Worm (Caenorhabditis elegans): ENCODE results near the gene ZC513.2.

Gene ZC513.2

DNA sequence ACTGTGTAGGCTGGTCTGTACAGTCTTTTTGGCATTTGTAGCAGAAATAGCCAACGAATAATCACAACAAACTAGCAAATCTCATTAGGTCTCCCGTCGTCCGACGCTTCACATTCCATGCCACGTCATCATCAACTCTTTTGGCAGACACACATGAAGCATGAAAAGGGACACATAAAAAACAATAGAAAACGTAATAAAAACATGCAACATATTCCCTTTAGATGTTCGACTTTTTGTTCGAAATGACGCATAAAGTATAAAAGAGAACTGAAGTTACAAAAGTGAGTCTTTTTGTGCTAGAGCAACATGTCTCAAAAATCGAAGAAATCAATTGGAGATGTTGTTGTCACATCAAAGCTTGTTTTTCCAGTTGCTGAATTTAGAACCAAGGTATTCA lies 2.4 kb upstream of the ZC513.2 start, which contains the start of gene sth-1:
sth-1 (plus strand) TSS at position 301 of the 400 bp plus-strand sequence.
- TF ChIP-seq gmeb-2 (tag; optimal IDR thresholded peaks at IDR 0.05), result no peak
- TF ChIP-seq sox-2 (GFP tag; IDR thresholded peaks at IDR 0.05), result no peak
- no peak for TF ChIP-seq pros-1 (tag; optimal IDR thresholded peaks at IDR 0.05)

DNA sequence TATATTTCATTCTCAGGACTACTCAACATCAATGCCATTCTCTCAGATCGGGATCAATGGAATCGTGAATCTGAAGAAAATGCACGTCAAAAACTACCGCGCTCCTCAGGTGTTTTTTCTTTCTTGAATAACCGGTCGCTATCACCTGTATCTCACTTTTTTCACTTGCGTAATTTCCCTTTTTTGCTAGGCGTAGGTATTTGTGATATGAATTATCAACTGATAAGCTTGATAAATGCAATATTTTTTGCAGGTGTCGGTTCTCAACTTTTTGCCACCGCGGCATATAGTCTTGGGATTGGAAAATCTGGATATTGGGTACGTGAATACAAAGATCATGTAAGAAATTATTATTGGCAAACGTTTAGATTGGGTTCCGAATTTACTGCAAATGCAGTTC lies 940 bp downstream of the ZC513.2 start:
- TF ChIP-seq madf-2 (tag; optimal IDR thresholded peaks at IDR 0.05), result no peak
- TF ChIP-seq ceh-19 (GFP tag; optimal IDR thresholded peaks at IDR 0.05), result no peak
- TF ChIP-seq ref-2 (tag; optimal IDR thresholded peaks at IDR 0.05), result no peak
- no peak for TF ChIP-seq ahr-1 (tag; optimal IDR thresholded peaks at IDR 0.05)
- TF ChIP-seq ceh-18 (tag; optimal IDR thresholded peaks at IDR 0.05), result no peak
- no peak for TF ChIP-seq ceh-2 (tag; optimal IDR thresholded peaks at IDR 0.05)
- no peak for TF ChIP-seq dmd-4 (tag; optimal IDR thresholded peaks at IDR 0.05; ENCODE audit: borderline replicate concordance)
- no peak for TF ChIP-seq mec-3 (tag; optimal IDR thresholded peaks at IDR 0.05; ENCODE audit: borderline replicate concordance)

DNA sequence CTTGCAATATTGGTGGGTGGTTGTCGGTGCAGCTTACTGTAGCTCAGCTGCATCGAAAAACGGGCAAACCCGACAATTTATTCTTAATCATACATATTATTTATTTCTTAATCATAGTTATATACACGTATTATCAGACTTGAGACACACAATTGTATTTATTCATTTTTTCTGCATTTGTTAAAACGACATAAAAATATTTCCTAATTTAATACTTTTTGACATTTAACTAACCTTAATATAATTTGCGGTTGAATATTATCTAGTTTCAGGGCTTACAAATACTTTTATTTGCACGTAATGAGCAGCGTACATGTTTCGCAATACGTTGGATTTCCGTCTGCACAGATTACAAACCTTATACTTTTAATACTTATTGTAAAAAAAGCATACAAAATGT lies 4.1 kb downstream of the ZC513.2 start, which contains the start of gene str-138:
str-138 (plus strand) TSS at position 301 of the 400 bp plus-strand sequence.
- no peak for TF ChIP-seq ref-2 (tag; optimal IDR thresholded peaks at IDR 0.05)
- TF ChIP-seq zip-5 (tag; optimal IDR thresholded peaks at IDR 0.05), result no peak

DNA sequence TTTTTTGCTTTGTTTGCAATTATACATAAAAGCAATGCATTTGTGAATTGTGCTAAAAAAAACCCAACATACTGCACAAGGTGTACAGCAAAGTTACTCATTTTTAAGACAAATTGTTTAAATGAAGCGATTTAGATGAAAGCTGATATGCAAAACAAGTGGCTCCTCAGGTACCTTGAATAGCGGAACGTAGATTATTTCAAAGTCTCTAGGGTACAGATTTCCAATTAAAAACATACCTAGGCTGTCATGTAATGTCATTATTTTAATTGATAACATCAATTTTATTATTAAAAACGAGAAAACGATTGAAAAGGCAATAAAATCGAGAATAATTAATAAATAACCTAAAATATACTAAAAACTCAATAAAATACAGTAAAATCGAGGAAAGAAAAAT lies 7.8 kb downstream of the ZC513.2 start, which contains the start of gene str-139:
str-139 (minus strand) TSS at position 101 of the 400 bp plus-strand sequence.
- TF ChIP-seq nhr-11 (tag; optimal IDR thresholded peaks at IDR 0.05) (no peak), ceh-2 (tag; optimal IDR thresholded peaks at IDR 0.05) (no peak), syd-9 (tag; optimal IDR thresholded peaks at IDR 0.05) (no peak), ceh-34 (tag; optimal IDR thresholded peaks at IDR 0.05) (no peak), ceh-24 (tag; optimal IDR thresholded peaks at IDR 0.05) (no peak), pqm-1 (tag; optimal IDR thresholded peaks at IDR 0.05) (no peak), ref-2 (tag; optimal IDR thresholded peaks at IDR 0.05) (no peak), dmd-4 (tag; optimal IDR thresholded peaks at IDR 0.05; ENCODE audit: borderline replicate concordance) (no peak), pha-4 (tag; optimal IDR thresholded peaks at IDR 0.05) (no peak), tbx-7 (tag; optimal IDR thresholded peaks at IDR 0.05) (no peak), dve-1 (tag; optimal IDR thresholded peaks at IDR 0.05) (no peak), pat-9 (tag; optimal IDR thresholded peaks at IDR 0.05) (no peak), hlh-8 (tag; optimal IDR thresholded peaks at IDR 0.05) (no peak), hlh-30 (tag; optimal IDR thresholded peaks at IDR 0.05; ENCODE audit: insufficient read depth) (no peak), ceh-45 (GFP tag; IDR thresholded peaks at IDR 0.05) (no peak), C38D4.7 (GFP tag; optimal IDR thresholded peaks at IDR 0.05) (no peak), fkh-10 (GFP tag; optimal IDR thresholded peaks at IDR 0.05) (no peak), K09A11.1 (tag; optimal IDR thresholded peaks at IDR 0.05; ENCODE audit: insufficient read depth) (no peak), ceh-18 (tag; optimal IDR thresholded peaks at IDR 0.05) (no peak), che-1 (tag; optimal IDR thresholded peaks at IDR 0.05) (no peak)

DNA sequence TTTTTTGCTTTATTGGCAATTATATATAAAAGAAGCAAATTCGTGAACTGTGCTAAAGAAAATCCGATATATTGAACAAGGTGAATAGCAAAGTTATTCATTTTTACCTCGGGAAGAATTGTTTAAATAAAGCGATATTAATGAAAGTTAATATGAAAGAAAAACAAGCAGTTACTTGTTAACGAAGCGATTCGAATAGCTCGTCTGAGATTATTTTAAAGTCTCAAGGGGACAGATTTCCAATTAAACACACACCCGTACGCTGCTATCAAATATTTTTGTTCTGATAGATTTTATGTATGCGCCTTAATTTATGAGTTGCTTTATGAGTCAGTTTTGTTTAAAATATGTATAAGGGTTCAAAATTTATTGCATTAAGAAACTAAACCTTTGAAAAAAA lies 13.6 kb downstream of the ZC513.2 start, which contains the start of gene str-140:
str-140 (minus strand) TSS at position 101 of the 400 bp plus-strand sequence.
- TF ChIP-seq K09A11.1 (tag; optimal IDR thresholded peaks at IDR 0.05; ENCODE audit: insufficient read depth) (no peak), ref-2 (tag; optimal IDR thresholded peaks at IDR 0.05) (no peak), npax-4 (tag; optimal IDR thresholded peaks at IDR 0.05) (no peak), che-1 (tag; optimal IDR thresholded peaks at IDR 0.05) (no peak), hlh-13 (GFP tag; optimal IDR thresholded peaks at IDR 0.05) (no peak), pros-1 (tag; optimal IDR thresholded peaks at IDR 0.05) (no peak), C08G9.2 (tag; optimal IDR thresholded peaks at IDR 0.05) (no peak), ceh-6 (GFP tag; optimal IDR thresholded peaks at IDR 0.05) (no peak), ttx-3 (tag; optimal IDR thresholded peaks at IDR 0.05) (no peak), dve-1 (tag; optimal IDR thresholded peaks at IDR 0.05) (no peak), ceh-48 (tag; optimal IDR thresholded peaks at IDR 0.05) (no peak)
